Worm (Caenorhabditis elegans) whole organism, early embryonic: Measurements from ENCODE around the gene srd-32.

Experiments
- F13C5.2 ChIP-seq: sonication (generic microtip); optimal IDR thresholded peaks from 2 replicates; lab custom pipeline; 2017; ENCODE audit warnings: mild to moderate bottlenecking, missing genetic modification characterization, inconsistent platforms, missing compliant biosample characterization
- aly-1 ChIP-seq: sonication (generic microtip); optimal IDR thresholded peaks from 2 replicates; lab custom pipeline; 2016; ENCODE audit warnings: missing genetic modification characterization, missing compliant biosample characterization
- ama-1 ChIP-seq: fragments of 150-350 bp; optimal IDR thresholded peaks from 2 replicates; lab custom pipeline; 2014
- ceh-13 ChIP-seq: fragments of 200-800 bp; sonication (Bioruptor generic); optimal IDR thresholded peaks from 2 replicates; lab custom pipeline; 2018; ENCODE audit warnings: mild to moderate bottlenecking, missing genetic modification characterization, missing compliant biosample characterization
- ceh-36 ChIP-seq: sonication (generic microtip); optimal IDR thresholded peaks from 2 replicates; lab custom pipeline; 2016; ENCODE audit warnings: missing genetic modification characterization, inconsistent platforms, missing compliant biosample characterization
- ets-7 ChIP-seq: sonication (generic microtip); optimal IDR thresholded peaks from 2 replicates; lab custom pipeline; 2016; ENCODE audit warnings: missing genotype, missing genetic modification characterization, missing compliant biosample characterization
- flt-1 ChIP-seq: fragments of 200-800 bp; sonication (Bioruptor generic); IDR thresholded peaks from 2 replicates; pipeline ENCODE4 v1.3.6; 2022; ENCODE audit warnings: missing genetic modification characterization, missing compliant biosample characterization
- pes-1 ChIP-seq: fragments of 200-800 bp; sonication (Bioruptor generic); IDR thresholded peaks from 2 replicates; pipeline ENCODE4 v1.3.6; 2022; ENCODE audit warnings: missing genetic modification reagents, missing genetic modification characterization, missing compliant biosample characterization
- scrt-1 ChIP-seq: fragments of 200-800 bp; sonication (Bioruptor generic); IDR thresholded peaks from 2 replicates; pipeline ENCODE4 v1.3.6; 2022; ENCODE audit warnings: missing genetic modification characterization, missing compliant biosample characterization
- sea-1 ChIP-seq: fragments of 200-800 bp; sonication (Bioruptor generic); conservative IDR thresholded peaks from 2 replicates; pipeline ENCODE4 v1.3.6; 2022; ENCODE audit warnings: missing genetic modification characterization, missing compliant biosample characterization
- tbx-11 ChIP-seq: fragments of 200-800 bp; sonication (Bioruptor generic); IDR thresholded peaks from 2 replicates; pipeline ENCODE4 v1.3.6; 2022; ENCODE audit warnings: missing genetic modification characterization, missing compliant biosample characterization
- tbx-37 ChIP-seq: fragments of 200-800 bp; sonication (Bioruptor generic); conservative IDR thresholded peaks from 2 replicates; pipeline ENCODE4 v1.3.6; 2022; ENCODE audit warnings: missing genetic modification reagents, missing genetic modification characterization, missing compliant biosample characterization

ce11 chrV:4823323-4823682, 42.2 kb upstream of the srd-32 start, which contains the start of gene adss-1:
- TF ChIP-seq ceh-13 (GFP tag; lab: Kevin White, UChicago) (no peak), ama-1 (lab: Kevin White, UChicago) (no peak), aly-1 (tag; lab: Kevin White, UChicago) (no peak), tbx-37 (GFP tag; lab: Robert Waterston, UW) (no peak), tbx-11 (GFP tag; lab: Robert Waterston, UW) (no peak), scrt-1 (GFP tag; lab: Robert Waterston, UW) (no peak), flt-1 (GFP tag; lab: Robert Waterston, UW) (no peak), ets-7 (tag; lab: Kevin White, UChicago) (no peak), ceh-36 (tag; lab: Kevin White, UChicago) (no peak), F13C5.2 (tag; lab: Kevin White, UChicago) (no peak), sea-1 (no peak), pes-1 (GFP tag; lab: Robert Waterston, UW) (no peak)
